Worm (Caenorhabditis elegans): ENCODE data around the gene gmps-1.
A peak's percentile ranks its signal among the peaks of the same experiment; 100 is the strongest.

The gmps-1 gene

DNA sequence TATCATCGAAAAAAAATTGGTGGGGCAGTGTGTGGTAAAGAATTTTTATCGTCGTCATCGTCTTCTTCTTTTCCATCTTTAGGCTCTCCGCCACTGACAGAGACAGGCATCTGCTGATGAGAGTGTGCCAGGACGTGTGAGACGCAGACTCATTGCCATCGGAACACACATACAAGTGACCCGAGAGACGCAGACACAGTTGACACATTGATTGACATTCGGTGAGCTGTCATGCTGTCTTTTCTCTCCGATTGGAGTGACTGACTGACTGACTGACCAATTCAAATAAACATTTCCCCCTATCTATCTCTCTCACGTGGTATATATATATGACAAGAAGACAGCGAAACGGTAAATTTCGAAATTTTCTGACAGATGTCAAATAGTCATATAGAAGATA lies 17.4 kb downstream of the gmps-1 start (continued):
- TF ChIP-seq F57A8.1 (GFP tag; optimal IDR thresholded peaks at IDR 0.05) (no peak), gei-17 (GFP tag; optimal IDR thresholded peaks at IDR 0.05) (peak; percentile 54), sea-2 (GFP tag; IDR thresholded peaks at IDR 0.05) (no peak), ztf-6 (GFP tag; IDR thresholded peaks at IDR 0.05) (no peak), mes-4 (tag; optimal IDR thresholded peaks at IDR 0.05) (no peak), ccch-3 (GFP tag; optimal IDR thresholded peaks at IDR 0.05) (no peak), ztf-26 (tag; optimal IDR thresholded peaks at IDR 0.05) (peak; percentile 87), repo-1 (tag; optimal IDR thresholded peaks at IDR 0.05) (peak; percentile 72), snpc-4 (GFP tag; optimal IDR thresholded peaks at IDR 0.05) (no peak), snpc-4 (tag; optimal IDR thresholded peaks at IDR 0.05) (peak in 2 of 4 experiments; percentile 55 to 58), rpc-1 (optimal IDR thresholded peaks at IDR 0.05) (no peak), rpc-1 (tag; optimal IDR thresholded peaks at IDR 0.05) (no peak), pha-4 (tag; optimal IDR thresholded peaks at IDR 0.05) (peak; percentile 62), snpc-1.1 (tag; optimal IDR thresholded peaks at IDR 0.05; ENCODE audit: insufficient read depth) (no peak), B0261.1 (tag; optimal IDR thresholded peaks at IDR 0.05) (no peak), hsf-1 (GFP tag; IDR thresholded peaks at IDR 0.05) (no peak), nhr-179 (tag; optimal IDR thresholded peaks at IDR 0.05) (no peak), zim-3 (tag; optimal IDR thresholded peaks at IDR 0.05) (no peak), K11D2.4 (GFP tag; IDR thresholded peaks at IDR 0.05) (0 out of 2 replicates have a peak, but pooled peaks have one; percentile 51), egrh-3 (GFP tag; IDR thresholded peaks at IDR 0.05) (no peak), ceh-58 (GFP tag; IDR thresholded peaks at IDR 0.05) (no peak), rcor-1 (GFP tag; IDR thresholded peaks at IDR 0.05) (peak; percentile 54), F39B2.1 (GFP tag; IDR thresholded peaks at IDR 0.05) (no peak), snpc-3.4 (tag; optimal IDR thresholded peaks at IDR 0.05) (no peak), mel-28 (tag; optimal IDR thresholded peaks at IDR 0.05; ENCODE audit: borderline replicate concordance) (no peak), fkh-3 (tag; optimal IDR thresholded peaks at IDR 0.05) (no peak), madf-8 (GFP tag; conservative IDR thresholded peaks at IDR 0.05) (no peak), rec-8 (tag; optimal IDR thresholded peaks at IDR 0.05) (no peak), madf-3 (GFP tag; IDR thresholded peaks at IDR 0.05) (no peak), ets-4 (GFP tag; optimal IDR thresholded peaks at IDR 0.05) (peak; percentile 98), tbp1 (GFP tag; optimal IDR thresholded peaks at IDR 0.05) (peak; percentile 59), attf-6 (GFP tag; IDR thresholded peaks at IDR 0.05) (no peak), cebp-1 (GFP tag; IDR thresholded peaks at IDR 0.05) (peak; percentile 66), cebp-1 (tag; optimal IDR thresholded peaks at IDR 0.05) (peak; percentile 90), unc-130 (GFP tag; optimal IDR thresholded peaks at IDR 0.05) (no peak), C06A6.2 (GFP tag; conservative IDR thresholded peaks at IDR 0.05) (peak; percentile 82), let-526 (GFP tag; IDR thresholded peaks at IDR 0.05) (peak; percentile 75; the same call in 1 of the 2 replicates), F22D6.2 (tag; optimal IDR thresholded peaks at IDR 0.05) (peak; percentile 42), B0336.3 (GFP tag; IDR thresholded peaks at IDR 0.05) (peak; percentile 92)

DNA sequence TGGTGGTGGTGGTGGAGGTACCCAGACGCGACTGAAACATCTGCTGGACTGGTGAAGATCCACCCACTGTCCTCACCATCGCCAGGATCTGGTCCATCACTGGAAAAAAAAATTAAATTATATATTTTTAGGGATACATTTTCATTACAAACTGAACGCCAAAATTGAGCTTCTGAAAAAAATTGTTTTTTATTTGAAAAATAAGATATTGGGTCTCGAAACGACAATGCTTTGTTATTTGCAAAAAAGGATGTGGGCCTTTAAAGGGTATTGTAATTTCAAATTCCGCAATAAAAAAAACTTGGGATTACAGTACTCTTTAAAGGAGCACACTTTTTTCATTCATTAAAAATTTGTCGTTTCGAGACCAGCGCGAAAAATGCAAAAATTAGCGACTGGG lies 18.6 kb downstream of the gmps-1 start, which contains the start of gene M106.2:
Gene M106.2, minus strand, starts transcription at position 101 of the 400 bp plus-strand sequence.
- no peak for TF ChIP-seq fkh-3 (tag; optimal IDR thresholded peaks at IDR 0.05)
- no peak for TF ChIP-seq F10E7.11 (tag; optimal IDR thresholded peaks at IDR 0.05)
- no peak for TF ChIP-seq egrh-3 (GFP tag; IDR thresholded peaks at IDR 0.05)
- no peak for TF ChIP-seq ztf-6 (GFP tag; IDR thresholded peaks at IDR 0.05)
- TF ChIP-seq die-1 (tag; optimal IDR thresholded peaks at IDR 0.05), result no peak
- no peak for TF ChIP-seq ceh-27 (GFP tag; optimal IDR thresholded peaks at IDR 0.05)
- no peak for TF ChIP-seq ceh-58 (GFP tag; IDR thresholded peaks at IDR 0.05)
- TF ChIP-seq snpc-4 (GFP tag; optimal IDR thresholded peaks at IDR 0.05), result no peak
- no peak for TF ChIP-seq snpc-4 (tag; optimal IDR thresholded peaks at IDR 0.05)
- TF ChIP-seq F39B2.1 (GFP tag; IDR thresholded peaks at IDR 0.05), result no peak
- no peak for TF ChIP-seq pha-4 (tag; optimal IDR thresholded peaks at IDR 0.05)
- TF ChIP-seq T26A5.8 (tag; optimal IDR thresholded peaks at IDR 0.05), result no peak
- TF ChIP-seq tbp1 (GFP tag; optimal IDR thresholded peaks at IDR 0.05), result no peak
- TF ChIP-seq sea-2 (GFP tag; IDR thresholded peaks at IDR 0.05), result no peak
